Fruit fly (Drosophila melanogaster) whole organism, wandering third instar larva: Measurements from ENCODE around the gene in.
A peak's percentile ranks its signal among the peaks of the same experiment; 100 is the strongest.

Experiments
- Abd-B ChIP-seq: fragments of >200 bp; optimal IDR thresholded peaks from 2 replicates; lab custom pipeline; 2017; ENCODE audit warnings: missing biosample characterization, missing genetic modification characterization
- CG32264 ChIP-seq: fragments of 200-800 bp; sonication (Bioruptor generic); optimal IDR thresholded peaks from 2 replicates; lab custom pipeline; 2016; ENCODE audit warnings: missing biosample characterization, missing genetic modification characterization
- CG9705 ChIP-seq: fragments of 200-800 bp; sonication (Bioruptor generic); optimal IDR thresholded peaks from 2 replicates; lab custom pipeline; 2018; ENCODE audit warnings: missing biosample characterization, mild to moderate bottlenecking, missing genetic modification characterization
- CrebA ChIP-seq: fragments of 200-800 bp; sonication (Bioruptor generic); optimal IDR thresholded peaks from 2 replicates; lab custom pipeline; 2016; ENCODE audit warnings: missing biosample characterization, mild to moderate bottlenecking, missing genetic modification characterization, borderline replicate concordance
- Dfd ChIP-seq: fragments of >200 bp; optimal IDR thresholded peaks from 2 replicates; lab custom pipeline; 2017; ENCODE audit warnings: missing biosample characterization, missing genetic modification characterization
- Dif ChIP-seq: fragments of 200-275, 200-300 bp; sonication (Bioruptor generic); optimal IDR thresholded peaks from 2 replicates; lab custom pipeline; 2018; ENCODE audit warnings: missing biosample characterization, missing genetic modification characterization; ENCODE audit not compliant: partially characterized antibody
- GATAd ChIP-seq: sonication (Bioruptor generic); optimal IDR thresholded peaks from 2 replicates; lab custom pipeline; 2016; ENCODE audit warnings: missing biosample characterization, missing genetic modification characterization
- HLH106 ChIP-seq: fragments of 200-800 bp; optimal IDR thresholded peaks from 3 replicates; lab custom pipeline; 2019; ENCODE audit warnings: missing biosample characterization, mild to moderate bottlenecking, missing genetic modification characterization, moderate library complexity
- Hnf4 ChIP-seq: fragments of 200-800 bp; sonication (Bioruptor generic); optimal IDR thresholded peaks from 2 replicates; lab custom pipeline; 2016; ENCODE audit warnings: missing biosample characterization, mild to moderate bottlenecking, missing genetic modification characterization
- Hr78 ChIP-seq: fragments of >200 bp; optimal IDR thresholded peaks from 2 replicates; lab custom pipeline; 2017; ENCODE audit warnings: missing biosample characterization, missing genetic modification characterization
- Hr83 ChIP-seq: fragments of 200-300 bp; sonication (Bioruptor generic); optimal IDR thresholded peaks from 2 replicates; lab custom pipeline; 2016; ENCODE audit warnings: missing biosample characterization, mild to moderate bottlenecking, missing genetic modification characterization, moderate library complexity; ENCODE audit not compliant: poor library complexity, severe bottlenecking
- Jra ChIP-seq: sonication (Bioruptor generic); optimal IDR thresholded peaks from 2 replicates; lab custom pipeline; 2016; ENCODE audit warnings: missing biosample characterization, missing genetic modification characterization
- Mio ChIP-seq: sonication (Bioruptor generic); optimal IDR thresholded peaks from 2 replicates; lab custom pipeline; 2016; ENCODE audit warnings: missing biosample characterization, missing genetic modification characterization
- Myc ChIP-seq: fragments of >200 bp; optimal IDR thresholded peaks from 2 replicates; lab custom pipeline; 2017
- N ChIP-seq: fragments of >200 bp; optimal IDR thresholded peaks from 2 replicates; lab custom pipeline; 2018; ENCODE audit warnings: missing biosample characterization, missing external identifiers, missing genetic modification characterization
- OdsH ChIP-seq: fragments of 200-800 bp; sonication (Bioruptor generic); optimal IDR thresholded peaks from 2 replicates; lab custom pipeline; 2016; ENCODE audit warnings: missing biosample characterization, mild to moderate bottlenecking, missing genetic modification characterization
- Rel ChIP-seq, 2 experiments: fragments of 200-800 bp; sonication (Bioruptor generic) in 1 of 2; optimal IDR thresholded peaks; 2 replicates in 1 of 2; 3 replicates in 1 of 2; lab custom pipeline; 2016 to 2019; ENCODE audit warnings: mild to moderate bottlenecking in 2 of 2, missing biosample characterization in 2 of 2, missing genetic modification characterization in 2 of 2, moderate library complexity in 1 of 2
- Sp1 ChIP-seq: fragments of 200-800 bp; sonication (Bioruptor generic); optimal IDR thresholded peaks from 3 replicates; lab custom pipeline; 2019; ENCODE audit warnings: missing biosample characterization, mild to moderate bottlenecking, missing genetic modification characterization, moderate library complexity
- Vsx2 ChIP-seq: fragments of 200-300, 225-300 bp; sonication (Bioruptor generic); optimal IDR thresholded peaks from 2 replicates; lab custom pipeline; 2018; ENCODE audit warnings: missing biosample characterization, missing genetic modification characterization; ENCODE audit not compliant: partially characterized antibody
- br ChIP-seq: fragments of 200-800 bp; sonication (Bioruptor generic); optimal IDR thresholded peaks from 2 replicates; lab custom pipeline; 2016; ENCODE audit warnings: missing biosample characterization, missing genetic modification characterization
- brk ChIP-seq: fragments of 200-800 bp; sonication (Bioruptor generic); optimal IDR thresholded peaks from 2 replicates; lab custom pipeline; 2016; ENCODE audit warnings: missing biosample characterization, mild to moderate bottlenecking, missing genetic modification characterization
- dl ChIP-seq, 2 experiments: fragments of 175-275, 200-275 bp in 1 of 2; fragments of 200-275 bp in 1 of 2; sonication (Bioruptor generic); optimal IDR thresholded peaks; lab custom pipeline; 2018; ENCODE audit warnings: mild to moderate bottlenecking in 2 of 2, missing biosample characterization in 2 of 2, missing genetic modification characterization in 2 of 2, moderate library complexity in 2 of 2; ENCODE audit not compliant: partially characterized antibody in 2 of 2, insufficient read depth in 1 of 2
- dmrt93B ChIP-seq: fragments of 200-800 bp; sonication (Bioruptor generic); optimal IDR thresholded peaks from 2 replicates; lab custom pipeline; 2018; ENCODE audit warnings: missing biosample characterization, mild to moderate bottlenecking, missing genetic modification characterization
- dsf ChIP-seq: sonication (Bioruptor generic); optimal IDR thresholded peaks from 2 replicates; lab custom pipeline; 2016; ENCODE audit warnings: missing biosample characterization, missing genetic modification characterization, borderline replicate concordance
- ey ChIP-seq: fragments of 200-800 bp; sonication (Bioruptor generic); optimal IDR thresholded peaks from 2 replicates; lab custom pipeline; 2016; ENCODE audit warnings: missing biosample characterization, missing genetic modification characterization
- foxo ChIP-seq, 2 experiments: fragments of 200-800 bp; sonication (Bioruptor generic); optimal IDR thresholded peaks; 2 replicates in 1 of 2; 3 replicates in 1 of 2; lab custom pipeline; 2016 to 2017; ENCODE audit warnings: missing biosample characterization in 2 of 2, missing genetic modification characterization in 2 of 2
- fru ChIP-seq: fragments of 200-800 bp; sonication (Bioruptor generic); optimal IDR thresholded peaks from 3 replicates; lab custom pipeline; 2016; ENCODE audit warnings: missing biosample characterization, mild to moderate bottlenecking, missing genetic modification characterization
- h ChIP-seq: fragments of 200-800 bp; sonication (Bioruptor generic); optimal IDR thresholded peaks from 3 replicates; lab custom pipeline; 2016; ENCODE audit warnings: missing biosample characterization, mild to moderate bottlenecking, missing genetic modification characterization
- jim ChIP-seq: fragments of 175-275, 200-325 bp; sonication (Bioruptor generic); optimal IDR thresholded peaks from 2 replicates; lab custom pipeline; 2016; ENCODE audit warnings: missing biosample characterization, mild to moderate bottlenecking, missing genetic modification characterization
- lola ChIP-seq: fragments of >200 bp; optimal IDR thresholded peaks from 2 replicates; lab custom pipeline; 2017; ENCODE audit warnings: missing biosample characterization, missing genetic modification characterization
- pan ChIP-seq: fragments of >200 bp; optimal IDR thresholded peaks from 2 replicates; lab custom pipeline; 2017
- psq ChIP-seq: fragments of 200-800 bp; sonication (Bioruptor generic); optimal IDR thresholded peaks from 3 replicates; lab custom pipeline; 2017; ENCODE audit warnings: missing biosample characterization, mild to moderate bottlenecking, missing genetic modification characterization, moderate library complexity
- rgr ChIP-seq: fragments of 200-800 bp; sonication (Bioruptor generic); optimal IDR thresholded peaks from 3 replicates; lab custom pipeline; 2016; ENCODE audit warnings: missing biosample characterization, mild to moderate bottlenecking, missing genetic modification characterization
- sage ChIP-seq: fragments of 200-800 bp; sonication (Bioruptor generic); optimal IDR thresholded peaks from 2 replicates; lab custom pipeline; 2016; ENCODE audit warnings: missing biosample characterization, mild to moderate bottlenecking, missing genetic modification characterization
- sv ChIP-seq: fragments of 200-800 bp; sonication (Bioruptor generic); optimal IDR thresholded peaks from 3 replicates; lab custom pipeline; 2016; ENCODE audit warnings: missing biosample characterization, missing genetic modification characterization
- tai ChIP-seq: sonication (Bioruptor generic); optimal IDR thresholded peaks from 2 replicates; lab custom pipeline; 2016; ENCODE audit warnings: missing biosample characterization, missing genetic modification characterization
- usp ChIP-seq: fragments of >200 bp; optimal IDR thresholded peaks from 2 replicates; lab custom pipeline; 2017; ENCODE audit warnings: missing biosample characterization, missing genetic modification characterization
- woc ChIP-seq: sonication (Bioruptor generic); optimal IDR thresholded peaks from 2 replicates; lab custom pipeline; 2016; ENCODE audit warnings: missing biosample characterization, mild to moderate bottlenecking, missing genetic modification characterization

in gene

dm6 chr3L:20376564-20376920 lies 9.5 kb downstream of the in start:
- TF ChIP-seq Hr78 (GFP tag; lab: Kevin White, UChicago): no peak
- no peak for TF ChIP-seq OdsH (GFP tag; lab: Kevin White, UChicago)
- TF ChIP-seq usp (GFP tag; lab: Kevin White, UChicago): no peak
- TF ChIP-seq N (GFP tag; lab: Kevin White, UChicago): no peak
- TF ChIP-seq HLH106 (tag; lab: Kevin White, UChicago): no peak

dm6 chr3L:20379496-20379895 lies 12.5 kb downstream of the in start:
- TF ChIP-seq Hr83 (GFP tag; lab: Kevin White, UChicago) (no peak), dl (GFP tag; optimal IDR thresholded peaks at IDR 0.05; lab: Kevin White, UChicago; ENCODE audit: insufficient read depth in 1 of 2, partially characterized antibody in 2 of 2) (no peak), woc (no peak), brk (no peak), CG32264 (GFP tag; lab: Kevin White, UChicago) (no peak), ey (no peak), CG9705 (GFP tag; lab: Kevin White, UChicago) (no peak), sv (GFP tag; lab: Kevin White, UChicago) (no peak), psq (GFP tag; lab: Kevin White, UChicago) (no peak), HLH106 (tag; lab: Kevin White, UChicago) (no peak)

dm6 chr3L:20384086-20384810 lies 17.2 kb downstream of the in start, which contains the start of the genes CG5498 and fbl:
Gene CG5498, minus strand, starts transcription at chr3L:20384109.
Gene fbl, plus strand, starts transcription at chr3L:20384429.
- no peak for TF ChIP-seq Mio (GFP tag; lab: Kevin White, UChicago)
- TF ChIP-seq brk: peak; percentile 91
- TF ChIP-seq br: peak; percentile 81
- peak in 1 of 2 experiments; percentile 89 for TF ChIP-seq foxo (GFP tag; optimal IDR thresholded peaks at IDR 0.05; lab: Kevin White, UChicago)
- TF ChIP-seq Myc (lab: Kevin White, UChicago): no peak
- TF ChIP-seq CG32264 (GFP tag; lab: Kevin White, UChicago): peak; percentile 6
- TF ChIP-seq lola (GFP tag; lab: Kevin White, UChicago): no peak
- peak; percentile 81 for TF ChIP-seq fru (GFP tag; lab: Kevin White, UChicago)
- no peak for TF ChIP-seq tai (GFP tag; lab: Kevin White, UChicago)
- no peak for TF ChIP-seq Rel (GFP tag; optimal IDR thresholded peaks at IDR 0.05; lab: Kevin White, UChicago)
- peak; percentile 57 for TF ChIP-seq Rel (tag; optimal IDR thresholded peaks at IDR 0.05; lab: Kevin White, UChicago)
- peak; percentile 60 for TF ChIP-seq GATAd
- no peak for TF ChIP-seq Hr78 (GFP tag; lab: Kevin White, UChicago)
- peak; percentile 85 for TF ChIP-seq Hnf4
- TF ChIP-seq Dfd (GFP tag; lab: Kevin White, UChicago): no peak
- peak; percentile 64 for TF ChIP-seq woc
- peak; percentile 38 for TF ChIP-seq CG9705 (GFP tag; lab: Kevin White, UChicago)
- TF ChIP-seq sv (GFP tag; lab: Kevin White, UChicago): peak; percentile 54
- TF ChIP-seq rgr (GFP tag; lab: Kevin White, UChicago): peak; percentile 86
- TF ChIP-seq dsf (GFP tag; lab: Kevin White, UChicago): peak; percentile 75
- peak; percentile 44 for TF ChIP-seq dmrt93B (GFP tag; lab: Kevin White, UChicago)
- peak; percentile 82 for TF ChIP-seq ey
- TF ChIP-seq sage (GFP tag; lab: Kevin White, UChicago): peak; percentile 48
- peak; percentile 79 for TF ChIP-seq Jra (GFP tag; lab: Kevin White, UChicago)
- TF ChIP-seq psq (GFP tag; lab: Kevin White, UChicago): peak; percentile 77
- no peak for TF ChIP-seq dl (GFP tag; optimal IDR thresholded peaks at IDR 0.05; lab: Kevin White, UChicago; ENCODE audit: insufficient read depth in 1 of 2, partially characterized antibody in 2 of 2)
- no peak for TF ChIP-seq CrebA (GFP tag; lab: Kevin White, UChicago)
- TF ChIP-seq usp (GFP tag; lab: Kevin White, UChicago): no peak
- no peak for TF ChIP-seq Vsx2
- TF ChIP-seq Abd-B (GFP tag; lab: Kevin White, UChicago): no peak
- TF ChIP-seq h (GFP tag; lab: Kevin White, UChicago): peak; percentile 86
- peak; percentile 79 for TF ChIP-seq HLH106 (tag; lab: Kevin White, UChicago)
- TF ChIP-seq Dif: no peak
- TF ChIP-seq pan (lab: Kevin White, UChicago): no peak
- peak; percentile 48 for TF ChIP-seq Hr83 (GFP tag; lab: Kevin White, UChicago)
- no peak for TF ChIP-seq N (GFP tag; lab: Kevin White, UChicago)
- peak; percentile 85 for TF ChIP-seq OdsH (GFP tag; lab: Kevin White, UChicago)
- TF ChIP-seq jim: no peak
- TF ChIP-seq Sp1 (GFP tag; lab: Kevin White, UChicago): peak; percentile 78
